Worm (Caenorhabditis elegans) whole organism, late embryonic: ENCODE results near the gene nemp-1.

Source experiments
- C08G9.2 ChIP-seq: sonication (generic microtip); optimal IDR thresholded peaks from 2 replicates; lab custom pipeline; 2016; ENCODE audit warnings: mild to moderate bottlenecking, missing genetic modification characterization, moderate library complexity, missing compliant biosample characterization
- C38D4.7 ChIP-seq: fragments of 200-800 bp; sonication (Bioruptor generic); optimal IDR thresholded peaks from 2 replicates; lab custom pipeline; 2018; ENCODE audit warnings: mild to moderate bottlenecking, missing genetic modification characterization, moderate library complexity, missing compliant biosample characterization
- K09A11.1 ChIP-seq: sonication (generic microtip); optimal IDR thresholded peaks from 2 replicates; lab custom pipeline; 2017; ENCODE audit warnings: antibody characterized with exemption, mild to moderate bottlenecking, missing genetic modification characterization, missing compliant biosample characterization; ENCODE audit not compliant: insufficient read depth
- T23F11.4 ChIP-seq: fragments of 200-800 bp; sonication (Bioruptor generic); optimal IDR thresholded peaks from 2 replicates; lab custom pipeline; 2018; ENCODE audit warnings: mild to moderate bottlenecking, missing genetic modification characterization, missing compliant biosample characterization
- Y22D7AL.16 ChIP-seq: sonication (generic microtip); optimal IDR thresholded peaks from 2 replicates; lab custom pipeline; 2016; ENCODE audit warnings: missing genetic modification characterization, missing compliant biosample characterization
- ahr-1 ChIP-seq: sonication (generic microtip); optimal IDR thresholded peaks from 2 replicates; lab custom pipeline; 2016; ENCODE audit warnings: missing genetic modification characterization, missing compliant biosample characterization
- ceh-14 ChIP-seq: sonication (generic microtip); optimal IDR thresholded peaks from 2 replicates; lab custom pipeline; 2016; ENCODE audit warnings: missing genotype, missing genetic modification characterization, missing compliant biosample characterization
- ceh-24 ChIP-seq: sonication (generic microtip); optimal IDR thresholded peaks from 2 replicates; lab custom pipeline; 2016; ENCODE audit warnings: mild to moderate bottlenecking, missing genetic modification characterization, missing compliant biosample characterization
- ceh-30 ChIP-seq: fragments of 150-350 bp; optimal IDR thresholded peaks from 2 replicates; lab custom pipeline; 2014; ENCODE audit warnings: missing biosample characterization, missing genetic modification characterization
- ceh-31 ChIP-seq: sonication (generic microtip); optimal IDR thresholded peaks from 2 replicates; lab custom pipeline; 2016; ENCODE audit warnings: missing genetic modification characterization, missing compliant biosample characterization
- ceh-34 ChIP-seq: sonication (generic microtip); optimal IDR thresholded peaks from 2 replicates; lab custom pipeline; 2016; ENCODE audit warnings: mild to moderate bottlenecking, missing genetic modification characterization, missing compliant biosample characterization
- ceh-45 ChIP-seq: fragments of 200-800 bp; sonication (Bioruptor generic); IDR thresholded peaks from 2 replicates; pipeline ENCODE4 v1.3.6; 2022; ENCODE audit warnings: missing genetic modification reagents, missing genetic modification characterization, missing compliant biosample characterization
- ceh-48 ChIP-seq: sonication (generic microtip); optimal IDR thresholded peaks from 2 replicates; lab custom pipeline; 2016; ENCODE audit warnings: missing genetic modification characterization, inconsistent platforms, missing compliant biosample characterization
- ceh-9 ChIP-seq: sonication (generic microtip); optimal IDR thresholded peaks from 2 replicates; lab custom pipeline; 2016; ENCODE audit warnings: mild to moderate bottlenecking, missing genetic modification characterization, inconsistent platforms, missing compliant biosample characterization
- che-1 ChIP-seq: sonication (generic microtip); optimal IDR thresholded peaks from 2 replicates; lab custom pipeline; 2016; ENCODE audit warnings: mild to moderate bottlenecking, missing genetic modification characterization, missing compliant biosample characterization
- dmd-4 ChIP-seq: sonication (generic microtip); optimal IDR thresholded peaks from 2 replicates; lab custom pipeline; 2016; ENCODE audit warnings: borderline replicate concordance, missing genetic modification characterization, missing compliant biosample characterization
- elt-2 ChIP-seq: sonication (generic microtip); optimal IDR thresholded peaks from 2 replicates; lab custom pipeline; 2016; ENCODE audit warnings: missing genetic modification reagents, missing genetic modification characterization, missing compliant biosample characterization
- elt-4 ChIP-seq: sonication (generic microtip); optimal IDR thresholded peaks from 2 replicates; lab custom pipeline; 2016; ENCODE audit warnings: missing genetic modification characterization, missing compliant biosample characterization
- ets-4 ChIP-seq: sonication (generic microtip); optimal IDR thresholded peaks from 2 replicates; lab custom pipeline; 2016; ENCODE audit warnings: missing genetic modification characterization, missing compliant biosample characterization
- hlh-6 ChIP-seq: sonication (generic microtip); optimal IDR thresholded peaks from 2 replicates; lab custom pipeline; 2016; ENCODE audit warnings: missing genotype, missing genetic modification characterization, missing compliant biosample characterization
- lin-11 ChIP-seq: fragments of 200-800 bp; sonication (Bioruptor generic); optimal IDR thresholded peaks from 2 replicates; lab custom pipeline; 2018; ENCODE audit warnings: mild to moderate bottlenecking, missing genetic modification characterization, missing compliant biosample characterization
- madf-2 ChIP-seq: sonication (generic microtip); optimal IDR thresholded peaks from 2 replicates; lab custom pipeline; 2017; ENCODE audit warnings: missing genetic modification characterization, missing compliant biosample characterization
- mec-3 ChIP-seq: sonication (generic microtip); optimal IDR thresholded peaks from 2 replicates; lab custom pipeline; 2016; ENCODE audit warnings: borderline replicate concordance, missing genetic modification characterization, missing compliant biosample characterization
- nfya-1 ChIP-seq: sonication (generic microtip); optimal IDR thresholded peaks from 2 replicates; lab custom pipeline; 2017; ENCODE audit warnings: missing genetic modification characterization, mild to moderate bottlenecking, missing compliant biosample characterization, antibody characterized with exemption, moderate library complexity
- npax-4 ChIP-seq: sonication (generic microtip); optimal IDR thresholded peaks from 2 replicates; lab custom pipeline; 2016; ENCODE audit warnings: missing genetic modification characterization, missing compliant biosample characterization
- odd-2 ChIP-seq: sonication (generic microtip); optimal IDR thresholded peaks from 2 replicates; lab custom pipeline; 2017; ENCODE audit warnings: antibody characterized with exemption, mild to moderate bottlenecking, missing genetic modification characterization, missing compliant biosample characterization
- pag-3 ChIP-seq: sonication (generic microtip); optimal IDR thresholded peaks from 2 replicates; lab custom pipeline; 2016; ENCODE audit warnings: missing compliant biosample characterization, missing genetic modification characterization, borderline replicate concordance
- pat-9 ChIP-seq: fragments of 200-800 bp; sonication (Bioruptor generic); optimal IDR thresholded peaks from 2 replicates; lab custom pipeline; 2018; ENCODE audit warnings: mild to moderate bottlenecking, missing genetic modification characterization, moderate library complexity, missing compliant biosample characterization
- pax-1 ChIP-seq: fragments of 150-350 bp; optimal IDR thresholded peaks from 2 replicates; lab custom pipeline; 2014; ENCODE audit warnings: missing biosample characterization, missing genetic modification characterization
- pha-2 ChIP-seq: sonication (generic microtip); optimal IDR thresholded peaks from 2 replicates; lab custom pipeline; 2017; ENCODE audit warnings: mild to moderate bottlenecking, missing genetic modification characterization, missing compliant biosample characterization
- pha-4 ChIP-seq: fragments of 150-350 bp; optimal IDR thresholded peaks from 2 replicates; lab custom pipeline; 2018; ENCODE audit warnings: missing biosample characterization, missing genetic modification reagents, missing genetic modification characterization
- pqm-1 ChIP-seq: sonication (generic microtip); optimal IDR thresholded peaks from 2 replicates; lab custom pipeline; 2016; ENCODE audit warnings: missing genetic modification characterization, missing compliant biosample characterization
- ref-2 ChIP-seq: sonication (generic microtip); optimal IDR thresholded peaks from 2 replicates; lab custom pipeline; 2016; ENCODE audit warnings: missing genetic modification characterization, missing compliant biosample characterization
- sdc-2 ChIP-seq: sonication (generic microtip); optimal IDR thresholded peaks from 2 replicates; lab custom pipeline; 2016; ENCODE audit warnings: missing genotype, missing genetic modification characterization, missing compliant biosample characterization
- sox-2 ChIP-seq: fragments of 200-800 bp; sonication (Bioruptor generic); IDR thresholded peaks from 2 replicates; pipeline ENCODE4 v1.3.6; 2022; ENCODE audit warnings: missing genetic modification reagents, missing genetic modification characterization, missing compliant biosample characterization
- sox-4 ChIP-seq: sonication (generic microtip); optimal IDR thresholded peaks from 2 replicates; lab custom pipeline; 2017; ENCODE audit warnings: mild to moderate bottlenecking, missing genetic modification characterization, inconsistent platforms, missing compliant biosample characterization
- tbx-2 ChIP-seq: sonication (generic microtip); optimal IDR thresholded peaks from 2 replicates; lab custom pipeline; 2016; ENCODE audit warnings: missing genetic modification characterization, missing compliant biosample characterization
- ttx-3 ChIP-seq: sonication (generic microtip); optimal IDR thresholded peaks from 2 replicates; lab custom pipeline; 2016; ENCODE audit warnings: missing genetic modification reagents, missing genetic modification characterization, missing compliant biosample characterization
- unc-42 ChIP-seq: sonication (generic microtip); optimal IDR thresholded peaks from 2 replicates; lab custom pipeline; 2016; ENCODE audit warnings: missing genotype, missing genetic modification characterization, missing compliant biosample characterization
- unc-55 ChIP-seq: sonication (generic microtip); optimal IDR thresholded peaks from 2 replicates; lab custom pipeline; 2017; ENCODE audit warnings: missing biosample characterization, missing genetic modification reagents, missing genetic modification characterization
- unc-86 ChIP-seq: sonication (generic microtip); optimal IDR thresholded peaks from 2 replicates; lab custom pipeline; 2016; ENCODE audit warnings: missing genetic modification characterization, missing compliant biosample characterization
- zip-5 ChIP-seq: sonication (generic microtip); optimal IDR thresholded peaks from 2 replicates; lab custom pipeline; 2016; ENCODE audit warnings: missing genetic modification characterization, missing compliant biosample characterization
- ztf-16 ChIP-seq: sonication (generic microtip); optimal IDR thresholded peaks from 2 replicates; lab custom pipeline; 2017; ENCODE audit warnings: missing genetic modification characterization, missing compliant biosample characterization

nemp-1 gene

DNA sequence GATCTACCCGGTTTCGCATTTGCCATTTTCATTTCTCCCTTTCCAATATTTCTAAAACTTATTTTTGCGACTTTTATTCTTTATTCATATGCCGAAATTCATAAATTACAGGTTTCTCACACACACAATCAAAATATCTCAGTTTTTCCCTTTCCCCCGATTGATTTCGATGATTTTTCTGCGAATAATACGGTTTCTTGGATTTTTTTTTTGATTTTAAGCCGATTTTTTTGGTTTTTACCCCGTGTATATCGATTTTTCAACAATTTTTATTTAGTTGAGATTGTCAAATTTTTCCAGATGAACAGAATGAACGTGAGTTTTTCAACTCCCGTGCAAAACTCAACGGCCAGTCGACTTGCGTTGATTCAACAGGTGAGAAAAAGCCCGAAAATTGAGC, 3.0 kb downstream of the nemp-1 start, which contains the start of gene mat-3:
TSS of gene mat-3 (plus strand) at position 301 of the 400 bp plus-strand sequence.
- no peak for TF ChIP-seq elt-2 (tag; lab: Kevin White, UChicago)
- no peak for TF ChIP-seq C08G9.2 (tag; lab: Kevin White, UChicago)
- no peak for TF ChIP-seq ttx-3 (tag; lab: Kevin White, UChicago)
- TF ChIP-seq ceh-24 (tag; lab: Kevin White, UChicago): no peak
- no peak for TF ChIP-seq lin-11 (tag; lab: Kevin White, UChicago)
- TF ChIP-seq ceh-14: no peak
- no peak for TF ChIP-seq ceh-9 (tag; lab: Kevin White, UChicago)
- TF ChIP-seq sox-4 (tag; lab: Kevin White, UChicago): no peak
- TF ChIP-seq ceh-30: no peak
- no peak for TF ChIP-seq unc-86 (tag; lab: Kevin White, UChicago)
- no peak for TF ChIP-seq pqm-1 (tag; lab: Kevin White, UChicago)
- TF ChIP-seq hlh-6 (tag; lab: Kevin White, UChicago): no peak
- TF ChIP-seq, all 69 proteins: peak for 0

- no peak for TF ChIP-seq pag-3 (tag; lab: Kevin White, UChicago)
- TF ChIP-seq nfya-1 (tag; lab: Kevin White, UChicago): no peak
- no peak for TF ChIP-seq unc-55 (GFP tag; lab: Kevin White, UChicago)
- no peak for TF ChIP-seq sox-2 (GFP tag; lab: Robert Waterston, UW)
- no peak for TF ChIP-seq unc-42 (tag; lab: Kevin White, UChicago)
- TF ChIP-seq che-1 (tag; lab: Kevin White, UChicago): no peak
- no peak for TF ChIP-seq pqm-1 (tag; lab: Kevin White, UChicago)
- no peak for TF ChIP-seq ets-4 (tag; lab: Kevin White, UChicago)
- TF ChIP-seq ztf-16 (tag; lab: Kevin White, UChicago): no peak
- no peak for TF ChIP-seq ceh-45 (GFP tag; lab: Robert Waterston, UW)
- no peak for TF ChIP-seq ceh-31 (tag; lab: Kevin White, UChicago)
- TF ChIP-seq T23F11.4 (GFP tag; lab: Kevin White, UChicago): no peak
Measured at ce11 chrIII:481259-481658, 9.1 kb downstream of the nemp-1 start.

DNA sequence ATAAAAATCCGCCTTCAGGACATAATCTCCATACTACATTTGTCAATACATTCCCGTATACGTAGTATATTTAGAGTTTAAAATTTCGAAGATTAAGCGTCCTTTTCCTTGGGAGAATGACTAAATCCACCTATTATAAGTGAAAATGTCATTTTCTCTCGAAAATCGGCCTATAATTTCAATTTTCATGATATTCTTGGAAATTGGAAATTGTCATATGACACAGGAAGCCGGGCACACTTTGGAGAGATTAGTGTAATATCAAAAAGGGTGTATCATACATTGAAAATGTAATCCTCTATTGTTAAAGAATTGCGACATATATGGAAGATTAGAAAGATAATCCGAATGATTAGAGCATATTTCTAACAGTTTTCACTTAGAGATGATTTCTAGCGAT, 10.6 kb downstream of the nemp-1 start:
- no peak for TF ChIP-seq ceh-45 (GFP tag; lab: Robert Waterston, UW)
- no peak for TF ChIP-seq elt-4 (tag; lab: Kevin White, UChicago)
- TF ChIP-seq lin-11 (tag; lab: Kevin White, UChicago): no peak
- no peak for TF ChIP-seq npax-4
- no peak for TF ChIP-seq che-1 (tag; lab: Kevin White, UChicago)
- no peak for TF ChIP-seq ztf-16 (tag; lab: Kevin White, UChicago)
- no peak for TF ChIP-seq unc-55 (GFP tag; lab: Kevin White, UChicago)
- no peak for TF ChIP-seq mec-3 (tag; lab: Kevin White, UChicago)
- no peak for TF ChIP-seq ref-2 (tag; lab: Kevin White, UChicago)
- TF ChIP-seq K09A11.1 (tag; lab: Kevin White, UChicago): no peak
- TF ChIP-seq madf-2: no peak
- TF ChIP-seq pha-4: no peak
- no peak for TF ChIP-seq ets-4 (tag; lab: Kevin White, UChicago)
- TF ChIP-seq C38D4.7 (GFP tag; lab: Kevin White, UChicago): no peak
- no peak for TF ChIP-seq pax-1 (tag; lab: Kevin White, UChicago)

DNA sequence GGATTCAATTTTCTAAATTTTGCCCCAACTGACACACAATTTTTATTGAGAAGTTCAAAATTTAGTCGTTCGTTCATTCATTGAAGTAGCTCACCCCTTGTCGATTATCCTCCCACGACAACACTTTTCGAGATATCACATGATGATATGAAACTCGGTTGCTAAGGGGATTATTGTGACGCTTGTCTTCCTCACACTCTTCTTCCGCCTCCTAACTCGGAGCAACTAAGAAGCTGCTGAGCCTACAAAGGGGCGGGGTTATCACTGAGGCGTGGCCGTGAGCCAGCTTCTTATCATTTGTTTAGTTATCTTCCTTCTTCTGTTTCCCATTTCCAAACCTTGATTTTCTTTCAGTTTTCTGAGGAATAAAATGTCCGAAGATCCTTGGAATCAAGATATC, 11.4 kb downstream of the nemp-1 start, which contains the start of gene F10C5.3:
TSS of gene F10C5.3 (plus strand) at position 313 of the 400 bp plus-strand sequence.
- TF ChIP-seq K09A11.1 (tag; lab: Kevin White, UChicago) (no peak), dmd-4 (tag; lab: Kevin White, UChicago) (no peak), sdc-2 (no peak), Y22D7AL.16 (no peak), odd-2 (no peak), zip-5 (tag; lab: Kevin White, UChicago) (no peak), ztf-16 (tag; lab: Kevin White, UChicago) (no peak), pha-2 (no peak), ceh-48 (tag; lab: Kevin White, UChicago) (no peak), ceh-24 (tag; lab: Kevin White, UChicago) (no peak), pag-3 (tag; lab: Kevin White, UChicago) (no peak), tbx-2 (tag; lab: Kevin White, UChicago) (no peak), pat-9 (tag; lab: Kevin White, UChicago) (no peak), ceh-34 (tag; lab: Kevin White, UChicago) (no peak), ahr-1 (no peak)
